Fruit fly (Drosophila melanogaster) whole organism, embryonic: ENCODE data around the gene Est-P.
A peak's percentile ranks its signal among the peaks of the same experiment; 100 is the strongest.

Source experiments
- CG10959 ChIP-seq: fragments of 200-800 bp; sonication (Bioruptor generic); IDR thresholded peaks from 2 replicates; pipeline ENCODE4 v1.3.6; 2022; ENCODE audit warnings: missing biosample characterization, missing genetic modification characterization
- CG12942 ChIP-seq: fragments of 200-800 bp; sonication (Bioruptor generic); optimal IDR thresholded peaks from 3 replicates; lab custom pipeline; 2016; ENCODE audit warnings: missing biosample characterization, missing genetic modification characterization
- CG1647 ChIP-seq: fragments of 200-800 bp; sonication (Bioruptor generic); optimal IDR thresholded peaks from 3 replicates; lab custom pipeline; 2016; ENCODE audit warnings: missing biosample characterization, missing genetic modification characterization
- CG17829 ChIP-seq: fragments of 200-800 bp; optimal IDR thresholded peaks from 2 replicates; lab custom pipeline; 2019; ENCODE audit warnings: missing biosample characterization, mild to moderate bottlenecking, missing genetic modification characterization, moderate library complexity
- CG31365 ChIP-seq: fragments of 200-800 bp; sonication (Bioruptor generic); optimal IDR thresholded peaks from 2 replicates; lab custom pipeline; 2018; ENCODE audit warnings: missing biosample characterization, mild to moderate bottlenecking, missing genetic modification characterization
- CG4854 ChIP-seq: fragments of 200-800 bp; sonication (Bioruptor generic); optimal IDR thresholded peaks from 2 replicates; lab custom pipeline; 2016; ENCODE audit warnings: missing biosample characterization, missing genetic modification characterization, inconsistent platforms
- Deaf1 ChIP-seq: fragments of 200-800 bp; optimal IDR thresholded peaks from 3 replicates; lab custom pipeline; 2019; ENCODE audit warnings: missing biosample characterization, mild to moderate bottlenecking, missing genetic modification characterization, moderate library complexity
- Max ChIP-seq: fragments of 200-800 bp; sonication (Bioruptor generic); optimal IDR thresholded peaks from 2 replicates; lab custom pipeline; 2016; ENCODE audit warnings: missing biosample characterization, mild to moderate bottlenecking, missing genetic modification characterization
- Spps ChIP-seq: fragments of 200-800 bp; sonication (Bioruptor generic); optimal IDR thresholded peaks from 2 replicates; lab custom pipeline; 2018; ENCODE audit warnings: missing biosample characterization, mild to moderate bottlenecking, missing genetic modification characterization
- emc ChIP-seq: fragments of 200-800 bp; sonication (Bioruptor generic); optimal IDR thresholded peaks from 2 replicates; lab custom pipeline; 2016; ENCODE audit warnings: missing biosample characterization, missing genetic modification characterization
- fu2 ChIP-seq: fragments of 200-800 bp; sonication (Bioruptor generic); optimal IDR thresholded peaks from 2 replicates; lab custom pipeline; 2016; ENCODE audit warnings: missing biosample characterization, missing genetic modification characterization
- trem ChIP-seq: fragments of 200-800 bp; optimal IDR thresholded peaks from 3 replicates; lab custom pipeline; 2019; ENCODE audit warnings: missing biosample characterization, mild to moderate bottlenecking, missing genetic modification characterization, moderate library complexity

DNA sequence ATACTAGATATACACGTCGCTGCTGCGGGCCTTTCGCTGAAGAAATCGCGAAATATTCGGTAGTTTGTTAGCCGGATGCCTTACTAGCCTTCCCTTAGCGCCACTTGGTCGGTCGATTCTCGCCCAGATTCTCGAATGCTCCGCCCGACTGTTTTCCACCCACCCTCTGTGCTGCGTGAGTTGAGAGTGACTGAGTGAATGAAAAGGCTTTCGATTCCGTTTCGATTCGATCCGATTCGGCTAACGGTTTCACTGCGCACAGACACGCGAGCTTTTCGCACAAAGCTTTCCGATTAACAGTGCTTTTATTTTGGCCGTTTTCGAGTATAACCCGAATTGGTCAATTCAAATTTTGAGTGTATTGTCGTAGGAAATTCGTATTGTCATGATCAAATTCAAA is 13.2 kb downstream of the Est-P start, which contains the start of gene Ak1:
- no peak for TF ChIP-seq emc (GFP tag; lab: Kevin White, UChicago)
- TF ChIP-seq CG12942 (GFP tag; lab: Kevin White, UChicago) = no peak
- TF ChIP-seq CG1647 (GFP tag; lab: Kevin White, UChicago) = no peak
- no peak for TF ChIP-seq trem (tag; lab: Kevin White, UChicago)
- no peak for TF ChIP-seq CG17829 (tag; lab: Kevin White, UChicago)
- TF ChIP-seq CG4854 (GFP tag; lab: Kevin White, UChicago) = no peak
- no peak for TF ChIP-seq Max (GFP tag; lab: Kevin White, UChicago)
- peak; percentile 84 for TF ChIP-seq Deaf1 (tag; lab: Kevin White, UChicago)
- TF ChIP-seq fu2 (GFP tag; lab: Kevin White, UChicago) = no peak
- no peak for TF ChIP-seq CG10959 (GFP tag; lab: Robert Waterston, UW)
- TF ChIP-seq Spps (tag; lab: Kevin White, UChicago) = no peak
- TF ChIP-seq CG31365 (tag; lab: Kevin White, UChicago) = no peak
